Fruit fly (Drosophila melanogaster): ENCODE measurements around the gene Cox17.

- TF ChIP-seq Sp1 (GFP tag; optimal IDR thresholded peaks at IDR 0.05) (no peak), Hr78 (GFP tag; optimal IDR thresholded peaks at IDR 0.05) (no peak), rgr (GFP tag; optimal IDR thresholded peaks at IDR 0.05) (no peak), psq (GFP tag; optimal IDR thresholded peaks at IDR 0.05) (no peak), fru (GFP tag; optimal IDR thresholded peaks at IDR 0.05) (no peak), Abd-B (GFP tag; optimal IDR thresholded peaks at IDR 0.05) (no peak)
Observed at dm6 chrX:15089146-15089698, 4.7 kb upstream of the Cox17 start, which contains the start of gene Rab3-GEF.
